Fruit fly (Drosophila melanogaster): ENCODE data around the gene Tgs1.

dm6 chr3R:18215900-18216299 lies 39.4 kb upstream of the Tgs1 start, which contains the start of gene CG14314:
- TF ChIP-seq svp (GFP tag) = no peak
- TF ChIP-seq fd59A (GFP tag; optimal IDR thresholded peaks at IDR 0.05) = no peak
- no peak for TF ChIP-seq CG7368 (GFP tag; optimal IDR thresholded peaks at IDR 0.05)
- no peak for TF ChIP-seq Sox102F (GFP tag; optimal IDR thresholded peaks at IDR 0.05)
- TF ChIP-seq fd85E (GFP tag; optimal IDR thresholded peaks at IDR 0.05) = no peak
